Worm (Caenorhabditis elegans) whole organism, midembryonic: ENCODE data around the gene K03B4.8.

ENCODE experiments used
- T22C8.4 ChIP-seq: fragments of 200-800 bp; sonication (Bioruptor generic); IDR thresholded peaks from 2 replicates; pipeline ENCODE4 v1.3.6; 2022; ENCODE audit warnings: missing genetic modification characterization, missing compliant biosample characterization
- cog-1 ChIP-seq: sonication (generic microtip); optimal IDR thresholded peaks from 2 replicates; lab custom pipeline; 2016; ENCODE audit warnings: missing genetic modification characterization, missing compliant biosample characterization
- flt-1 ChIP-seq: fragments of 200-800 bp; sonication (Bioruptor generic); IDR thresholded peaks from 2 replicates; pipeline ENCODE4 v1.3.6; 2022; ENCODE audit warnings: missing genetic modification characterization, missing compliant biosample characterization
- klf-2 ChIP-seq: fragments of 200-800 bp; sonication (Bioruptor generic); conservative IDR thresholded peaks from 2 replicates; pipeline ENCODE4 v1.3.6; 2022; ENCODE audit warnings: missing genetic modification reagents, missing genetic modification characterization, missing compliant biosample characterization
- med-1 ChIP-seq: sonication (generic microtip); optimal IDR thresholded peaks from 2 replicates; lab custom pipeline; 2017; ENCODE audit warnings: missing genetic modification characterization, mild to moderate bottlenecking, missing compliant biosample characterization, antibody characterized with exemption, missing genetic modification reagents; ENCODE audit not compliant: insufficient read depth
- ref-1 ChIP-seq: fragments of 200-800 bp; sonication (Bioruptor generic); conservative IDR thresholded peaks from 2 replicates; pipeline ENCODE4 v1.3.6; 2022; ENCODE audit warnings: missing genetic modification reagents, missing genetic modification characterization, missing compliant biosample characterization
- tab-1 ChIP-seq: fragments of 200-800 bp; sonication (Bioruptor generic); IDR thresholded peaks from 2 replicates; pipeline ENCODE4 v1.3.6; 2022; ENCODE audit warnings: missing genetic modification characterization, missing compliant biosample characterization
- ztf-23 ChIP-seq: fragments of 200-800 bp; sonication (Bioruptor generic); IDR thresholded peaks from 2 replicates; pipeline ENCODE4 v1.3.6; 2022; ENCODE audit warnings: missing genetic modification reagents, missing genetic modification characterization, missing compliant biosample characterization
- ztf-29 ChIP-seq: fragments of 200-800 bp; sonication (Bioruptor generic); IDR thresholded peaks from 2 replicates; pipeline ENCODE4 v1.3.6; 2022; ENCODE audit warnings: missing genetic modification reagents, missing genetic modification characterization, missing compliant biosample characterization

DNA sequence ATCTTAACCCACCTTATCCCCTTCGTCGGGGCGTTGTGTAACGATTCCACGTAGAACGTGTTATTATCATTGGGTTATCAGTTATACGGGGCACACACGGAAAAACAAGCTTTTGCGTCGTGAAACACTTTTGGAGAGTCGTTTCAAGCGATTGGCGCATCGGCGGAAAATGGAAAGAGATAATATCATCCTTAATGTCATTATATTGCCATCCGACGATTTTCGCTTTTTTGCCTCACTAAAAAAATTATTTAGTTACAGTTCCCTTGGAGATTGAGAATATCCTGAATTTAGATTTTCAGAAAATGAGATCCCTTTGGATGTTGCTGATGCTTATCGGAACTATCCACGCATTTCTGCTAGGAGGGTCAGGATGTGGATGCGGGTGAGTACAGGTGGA, 25.9 kb downstream of the K03B4.8 start, which contains the start of gene F41F3.8:
- TF ChIP-seq flt-1 = no peak
- TF ChIP-seq T22C8.4 (GFP tag; lab: Robert Waterston, UW) = no peak
- no peak for TF ChIP-seq tab-1 (GFP tag; lab: Robert Waterston, UW)
- TF ChIP-seq ref-1 = no peak
- TF ChIP-seq ztf-29 (GFP tag; lab: Robert Waterston, UW) = no peak
- no peak for TF ChIP-seq med-1 (GFP tag; lab: Kevin White, UChicago)
- no peak for TF ChIP-seq cog-1
- no peak for TF ChIP-seq ztf-23 (GFP tag; lab: Robert Waterston, UW)
- no peak for TF ChIP-seq klf-2 (GFP tag; lab: Robert Waterston, UW)
